Fruit fly (Drosophila melanogaster) whole organism: Measurements from ENCODE around the gene Wee1.

ENCODE experiments used
- CG8478 ChIP-seq: fragments of >200 bp; optimal IDR thresholded peaks from 2 replicates; lab custom pipeline; 2018; ENCODE audit warnings: inconsistent platforms
- Dll ChIP-seq: fragments of >200 bp; optimal IDR thresholded peaks from 2 replicates; lab custom pipeline; 2017
- usp ChIP-seq: fragments of >200 bp; optimal IDR thresholded peaks from 2 replicates; lab custom pipeline; 2017; ENCODE audit warnings: missing biosample characterization, missing genetic modification characterization, mixed read lengths

DNA sequence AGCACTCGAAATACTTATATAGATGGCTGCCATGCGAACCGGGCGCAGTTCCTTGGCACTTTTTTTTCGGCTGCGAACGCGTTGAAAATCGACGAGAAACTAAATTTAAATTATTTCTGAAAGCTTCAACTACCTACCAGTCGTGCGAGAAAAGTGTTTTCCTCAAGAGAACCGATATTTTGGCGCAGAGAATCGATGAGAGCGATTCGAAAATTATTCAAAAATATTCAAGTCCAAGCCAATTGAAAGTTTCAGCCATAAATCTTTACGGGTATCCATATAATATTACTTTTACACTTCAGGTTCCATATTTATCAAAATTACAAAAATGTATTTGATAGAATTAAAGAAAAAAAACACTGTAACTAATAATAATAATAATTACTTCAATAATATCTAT lies 28.8 kb upstream of the Wee1 start, which contains the start of gene CG18304:
- TF ChIP-seq CG8478 = no peak
- no peak for TF ChIP-seq Dll (lab: Kevin White, UChicago)
- TF ChIP-seq usp (GFP tag; lab: Kevin White, UChicago) = no peak
